Worm (Caenorhabditis elegans): ENCODE measurements around the gene C39B10.1.

C39B10.1 gene

ce11 chrX:10446982-10447381, 16.5 kb downstream of the C39B10.1 start, which contains the start of gene C39B10.5:
C39B10.5 (plus strand) TSS chrX:10447343.
- TF ChIP-seq nhr-43 (tag; optimal IDR thresholded peaks at IDR 0.05; ENCODE audit: poor library complexity, severe bottlenecking), result no peak
- no peak for TF ChIP-seq nhr-76 (tag; optimal IDR thresholded peaks at IDR 0.05)
- no peak for TF ChIP-seq egl-5 (tag; optimal IDR thresholded peaks at IDR 0.05)
- no peak for TF ChIP-seq skn-1 (tag; optimal IDR thresholded peaks at IDR 0.05)
- TF ChIP-seq nhr-67 (tag; optimal IDR thresholded peaks at IDR 0.05), result no peak
- no peak for TF ChIP-seq R02D3.7 (tag; optimal IDR thresholded peaks at IDR 0.05)
- TF ChIP-seq ceh-16 (tag; optimal IDR thresholded peaks at IDR 0.05), result no peak

- TF ChIP-seq lin-39 (tag; optimal IDR thresholded peaks at IDR 0.05) (no peak), nhr-77 (tag; optimal IDR thresholded peaks at IDR 0.05) (no peak), ztf-11 (tag; optimal IDR thresholded peaks at IDR 0.05) (no peak), egl-27 (tag; optimal IDR thresholded peaks at IDR 0.05) (no peak), snpc-4 (tag; optimal IDR thresholded peaks at IDR 0.05) (no peak), ama-1 (optimal IDR thresholded peaks at IDR 0.05) (no peak), elt-3 (tag; optimal IDR thresholded peaks at IDR 0.05) (no peak), ceh-9 (tag; optimal IDR thresholded peaks at IDR 0.05) (no peak)
Measured at ce11 chrX:10444705-10445104, 18.7 kb downstream of the C39B10.1 start, which contains the start of gene C39B10.4. C39B10.4 (plus strand) TSS chrX:10445005.

ce11 chrX:10443836-10444235, 19.6 kb downstream of the C39B10.1 start, which contains the start of gene C39B10.3:
C39B10.3 (plus strand) TSS chrX:10444136.
- no peak for TF ChIP-seq ceh-28 (tag; optimal IDR thresholded peaks at IDR 0.05)
- no peak for TF ChIP-seq egl-27 (tag; optimal IDR thresholded peaks at IDR 0.05)
- TF ChIP-seq nhr-67 (tag; optimal IDR thresholded peaks at IDR 0.05), result no peak

ce11 chrX:10440781-10441180, 22.7 kb downstream of the C39B10.1 start:
- TF ChIP-seq elt-2 (tag; optimal IDR thresholded peaks at IDR 0.05) (peak; percentile 58), nhr-23 (tag; optimal IDR thresholded peaks at IDR 0.05) (no peak), pqm-1 (tag; optimal IDR thresholded peaks at IDR 0.05) (peak; percentile 33)

ce11 chrX:10437421-10437820, 26.0 kb downstream of the C39B10.1 start:
- TF ChIP-seq nhr-77 (tag; optimal IDR thresholded peaks at IDR 0.05), result no peak
- TF ChIP-seq ztf-11 (tag; optimal IDR thresholded peaks at IDR 0.05), result no peak
- no peak for TF ChIP-seq lin-39 (tag; optimal IDR thresholded peaks at IDR 0.05)
- TF ChIP-seq sea-2 (GFP tag; optimal IDR thresholded peaks at IDR 0.05), result no peak
- TF ChIP-seq ceh-28 (tag; optimal IDR thresholded peaks at IDR 0.05), result no peak
- no peak for TF ChIP-seq ama-1 (optimal IDR thresholded peaks at IDR 0.05)
- no peak for TF ChIP-seq egl-27 (tag; optimal IDR thresholded peaks at IDR 0.05)
- TF ChIP-seq elt-2 (tag; optimal IDR thresholded peaks at IDR 0.05), result no peak
- no peak for TF ChIP-seq ceh-9 (tag; optimal IDR thresholded peaks at IDR 0.05)
- no peak for TF ChIP-seq nfya-1 (tag; optimal IDR thresholded peaks at IDR 0.05; ENCODE audit: insufficient read depth)
- TF ChIP-seq hmg-11 (tag; optimal IDR thresholded peaks at IDR 0.05), result no peak
- TF ChIP-seq nhr-11 (tag; optimal IDR thresholded peaks at IDR 0.05), result no peak
- no peak for TF ChIP-seq tbx-2 (tag; optimal IDR thresholded peaks at IDR 0.05)
- TF ChIP-seq mml-1 (tag; optimal IDR thresholded peaks at IDR 0.05), result no peak
- no peak for TF ChIP-seq nhr-12 (tag; optimal IDR thresholded peaks at IDR 0.05)
- no peak for TF ChIP-seq fkh-2 (tag; optimal IDR thresholded peaks at IDR 0.05)
- TF ChIP-seq unc-62 (GFP tag; optimal IDR thresholded peaks at IDR 0.05), result no peak
- no peak for TF ChIP-seq unc-39 (tag; optimal IDR thresholded peaks at IDR 0.05)
- no peak for TF ChIP-seq nhr-25 (tag; optimal IDR thresholded peaks at IDR 0.05)
- no peak for TF ChIP-seq lsy-12 (tag; optimal IDR thresholded peaks at IDR 0.05)

- TF ChIP-seq elt-3 (tag; optimal IDR thresholded peaks at IDR 0.05), result no peak
- TF ChIP-seq ceh-28 (tag; optimal IDR thresholded peaks at IDR 0.05), result peak; percentile 63
- no peak for TF ChIP-seq elt-2 (tag; optimal IDR thresholded peaks at IDR 0.05)
- no peak for TF ChIP-seq aly-2 (tag; optimal IDR thresholded peaks at IDR 0.05)
- no peak for TF ChIP-seq fos-1 (tag; optimal IDR thresholded peaks at IDR 0.05)
- TF ChIP-seq mdl-1 (tag; optimal IDR thresholded peaks at IDR 0.05), result peak; percentile 58
- TF ChIP-seq ceh-16 (tag; optimal IDR thresholded peaks at IDR 0.05), result no peak
- no peak for TF ChIP-seq nhr-67 (tag; optimal IDR thresholded peaks at IDR 0.05)
- TF ChIP-seq lin-39 (tag; optimal IDR thresholded peaks at IDR 0.05), result peak; percentile 94
- peak; percentile 79 for TF ChIP-seq zag-1 (tag; optimal IDR thresholded peaks at IDR 0.05)
- TF ChIP-seq elt-1 (tag; optimal IDR thresholded peaks at IDR 0.05), result no peak
- no peak for TF ChIP-seq nhr-25 (tag; optimal IDR thresholded peaks at IDR 0.05)
- no peak for TF ChIP-seq ceh-9 (tag; optimal IDR thresholded peaks at IDR 0.05)
- TF ChIP-seq R02D3.7 (tag; optimal IDR thresholded peaks at IDR 0.05), result peak; percentile 4
- no peak for TF ChIP-seq nhr-76 (tag; optimal IDR thresholded peaks at IDR 0.05)
- no peak for TF ChIP-seq egl-27 (tag; optimal IDR thresholded peaks at IDR 0.05)
- TF ChIP-seq egl-5 (tag; optimal IDR thresholded peaks at IDR 0.05), result peak; percentile 72
- peak; percentile 30 for TF ChIP-seq snpc-4 (tag; optimal IDR thresholded peaks at IDR 0.05)
- no peak for TF ChIP-seq daf-12 (tag; optimal IDR thresholded peaks at IDR 0.05)
- no peak for TF ChIP-seq nhr-43 (tag; optimal IDR thresholded peaks at IDR 0.05; ENCODE audit: poor library complexity, severe bottlenecking)
- no peak for TF ChIP-seq mml-1 (tag; optimal IDR thresholded peaks at IDR 0.05)
- TF ChIP-seq unc-39 (tag; optimal IDR thresholded peaks at IDR 0.05), result no peak
- peak; percentile 82 for TF ChIP-seq tbx-2 (tag; optimal IDR thresholded peaks at IDR 0.05)
- no peak for TF ChIP-seq eor-1 (tag; optimal IDR thresholded peaks at IDR 0.05)
- TF ChIP-seq jun-1 (tag; optimal IDR thresholded peaks at IDR 0.05), result no peak
- TF ChIP-seq sea-2 (GFP tag; optimal IDR thresholded peaks at IDR 0.05), result no peak
- TF ChIP-seq ztf-11 (tag; optimal IDR thresholded peaks at IDR 0.05), result no peak
- TF ChIP-seq lin-15B (tag; optimal IDR thresholded peaks at IDR 0.05), result peak; percentile 40
- no peak for TF ChIP-seq nhr-77 (tag; optimal IDR thresholded peaks at IDR 0.05)
Measured at ce11 chrX:10435492-10435939, 27.9 kb downstream of the C39B10.1 start.
